Fruit fly (Drosophila melanogaster) whole organism, embryonic: ENCODE results near the gene CG15435.

Source experiments
- Ada2b ChIP-seq: fragments of 200-800 bp; sonication (Bioruptor generic); IDR thresholded peaks from 2 replicates; pipeline ENCODE4 v1.3.6; 2022; ENCODE audit warnings: missing biosample characterization, missing genetic modification characterization
- Awh ChIP-seq: fragments of 200-800 bp; sonication (Bioruptor generic); IDR thresholded peaks from 2 replicates; pipeline ENCODE4, ENCODE4 v1.3.6; 2022; ENCODE audit warnings: missing biosample characterization, missing genetic modification characterization
- B-H2 ChIP-seq: fragments of 200-800 bp; sonication (Bioruptor generic); optimal IDR thresholded peaks from 2 replicates; lab custom pipeline; 2018; ENCODE audit warnings: missing biosample characterization, mild to moderate bottlenecking, missing genetic modification characterization
- Bdp1 ChIP-seq: fragments of 200-800 bp; sonication (Bioruptor generic); optimal IDR thresholded peaks from 3 replicates; lab custom pipeline; 2016; ENCODE audit warnings: missing biosample characterization, missing genetic modification characterization
- CG11723 ChIP-seq: fragments of 200-800 bp; sonication (Bioruptor generic); optimal IDR thresholded peaks from 2 replicates; lab custom pipeline; 2017; ENCODE audit warnings: missing biosample characterization, mild to moderate bottlenecking, missing genetic modification characterization
- CG12219 ChIP-seq: fragments of 200-800 bp; sonication (Bioruptor generic); optimal IDR thresholded peaks from 3 replicates; lab custom pipeline; 2018; ENCODE audit warnings: missing biosample characterization, mild to moderate bottlenecking, missing genetic modification characterization
- CG15479 ChIP-seq: fragments of 200-800 bp; sonication (Bioruptor generic); optimal IDR thresholded peaks from 3 replicates; lab custom pipeline; 2019; ENCODE audit warnings: missing biosample characterization, mild to moderate bottlenecking, missing genetic modification characterization, moderate library complexity
- CG15601 ChIP-seq: fragments of 200-800 bp; sonication (Bioruptor generic); optimal IDR thresholded peaks from 3 replicates; lab custom pipeline; 2019; ENCODE audit warnings: missing biosample characterization, mild to moderate bottlenecking, missing genetic modification characterization, moderate library complexity
- CG18476 ChIP-seq: fragments of 200-800 bp; sonication (Bioruptor generic); optimal IDR thresholded peaks from 2 replicates; lab custom pipeline; 2016; ENCODE audit warnings: missing biosample characterization, mild to moderate bottlenecking, missing genetic modification characterization
- CG32532 ChIP-seq: fragments of 200-800 bp; sonication (Bioruptor generic); IDR thresholded peaks from 2 replicates; pipeline ENCODE4 v1.3.6; 2022; ENCODE audit warnings: missing biosample characterization, missing genetic modification characterization
- CG34224 ChIP-seq: fragments of 200-800 bp; sonication (Bioruptor generic); IDR thresholded peaks from 3 replicates; pipeline ENCODE4 v1.3.6; 2022; ENCODE audit warnings: missing biosample characterization, missing genetic modification characterization; ENCODE audit not compliant: partially characterized antibody
- CG4424 ChIP-seq: fragments of 200-800 bp; sonication (Bioruptor generic); optimal IDR thresholded peaks from 3 replicates; lab custom pipeline; 2016; ENCODE audit warnings: missing biosample characterization, missing genetic modification characterization
- CG4707 ChIP-seq: fragments of 200-800 bp; sonication (Bioruptor generic); optimal IDR thresholded peaks from 2 replicates; lab custom pipeline; 2018; ENCODE audit warnings: missing biosample characterization, mild to moderate bottlenecking, missing genetic modification characterization, moderate library complexity
- CG5953 ChIP-seq: fragments of 200-800 bp; sonication (Bioruptor generic); IDR thresholded peaks from 2 replicates; pipeline ENCODE4 v1.3.6; 2022; ENCODE audit warnings: missing biosample characterization, missing genetic modification characterization
- CG6272 ChIP-seq: fragments of 200-800 bp; sonication (Bioruptor generic); IDR thresholded peaks from 2 replicates; pipeline ENCODE4 v1.3.6; 2022; ENCODE audit warnings: missing biosample characterization, missing genetic modification characterization
- CG6791 ChIP-seq: fragments of 200-800 bp; sonication (Bioruptor generic); IDR thresholded peaks from 3 replicates; pipeline ENCODE4 v1.3.6; 2022; ENCODE audit warnings: missing biosample characterization, missing genetic modification characterization; ENCODE audit not compliant: partially characterized antibody
- CG7963 ChIP-seq: fragments of 200-800 bp; sonication (Bioruptor generic); IDR thresholded peaks from 3 replicates; pipeline ENCODE4 v1.3.6; 2022; ENCODE audit warnings: missing biosample characterization, missing genetic modification characterization; ENCODE audit not compliant: partially characterized antibody
- CG8944 ChIP-seq: fragments of 200-800 bp; sonication (Bioruptor generic); optimal IDR thresholded peaks from 3 replicates; lab custom pipeline; 2016; ENCODE audit warnings: missing biosample characterization, missing genetic modification characterization
- Camta ChIP-seq: fragments of 200-800 bp; sonication (Bioruptor generic); optimal IDR thresholded peaks from 2 replicates; lab custom pipeline; 2016; ENCODE audit warnings: missing biosample characterization, missing genetic modification characterization
- Chrac-16 ChIP-seq: fragments of 200-800 bp; sonication (Bioruptor generic); optimal IDR thresholded peaks from 3 replicates; lab custom pipeline; 2016; ENCODE audit warnings: missing biosample characterization, missing genetic modification characterization
- D19A ChIP-seq: fragments of 200-800 bp; optimal IDR thresholded peaks from 3 replicates; lab custom pipeline; 2019; ENCODE audit warnings: missing biosample characterization, mild to moderate bottlenecking, missing genetic modification characterization, moderate library complexity
- Doc3 ChIP-seq: fragments of 200-800 bp; sonication (Bioruptor generic); IDR thresholded peaks from 3 replicates; pipeline ENCODE4 v1.3.6; 2022; ENCODE audit warnings: missing biosample characterization, missing genetic modification characterization; ENCODE audit not compliant: partially characterized antibody
- Dp ChIP-seq: fragments of 200-800 bp; sonication (Bioruptor generic); optimal IDR thresholded peaks from 2 replicates; lab custom pipeline; 2018; ENCODE audit warnings: missing biosample characterization, mild to moderate bottlenecking, missing genetic modification characterization, moderate library complexity
- H15 ChIP-seq: fragments of 200-800 bp; sonication (Bioruptor generic); IDR thresholded peaks from 3 replicates; pipeline ENCODE4 v1.3.6; 2022; ENCODE audit warnings: missing biosample characterization, missing genetic modification characterization
- HLH4C ChIP-seq: fragments of 200-800 bp; sonication (Bioruptor generic); IDR thresholded peaks from 3 replicates; pipeline ENCODE4 v1.3.6; 2022; ENCODE audit warnings: missing biosample characterization, missing genetic modification characterization; ENCODE audit not compliant: partially characterized antibody
- Lim3 ChIP-seq: fragments of 200-800 bp; sonication (Bioruptor generic); IDR thresholded peaks from 2 replicates; pipeline ENCODE4 v1.3.6; 2022; ENCODE audit warnings: missing biosample characterization, missing genetic modification characterization
- MTF-1 ChIP-seq: fragments of 200-800 bp; sonication (Bioruptor generic); optimal IDR thresholded peaks from 2 replicates; lab custom pipeline; 2018; ENCODE audit warnings: missing biosample characterization, mild to moderate bottlenecking, missing genetic modification characterization, borderline replicate concordance
- Mrtf ChIP-seq: fragments of 200-800 bp; sonication (Bioruptor generic); IDR thresholded peaks from 3 replicates; pipeline ENCODE4 v1.3.6; 2022; ENCODE audit warnings: missing biosample characterization, missing genetic modification characterization
- NC2α ChIP-seq: fragments of 200-800 bp; sonication (Bioruptor generic); optimal IDR thresholded peaks from 2 replicates; lab custom pipeline; 2016; ENCODE audit warnings: missing biosample characterization, missing genetic modification characterization
- Opbp ChIP-seq: fragments of 200-800 bp; sonication (Bioruptor generic); IDR thresholded peaks from 3 replicates; pipeline ENCODE4 v1.3.6; 2022; ENCODE audit warnings: missing biosample characterization, missing genetic modification characterization; ENCODE audit not compliant: partially characterized antibody
- Tbp ChIP-seq: fragments of >200 bp; optimal IDR thresholded peaks from 2 replicates; lab custom pipeline; 2018; ENCODE audit warnings: missing biosample characterization, missing genetic modification characterization
- Vsx1 ChIP-seq: fragments of 200-800 bp; sonication (Bioruptor generic); optimal IDR thresholded peaks from 2 replicates; lab custom pipeline; 2017; ENCODE audit warnings: missing biosample characterization, mild to moderate bottlenecking, missing genetic modification characterization, missing genetic modification reagents
- ab ChIP-seq: fragments of 200-800 bp; sonication (Bioruptor generic); optimal IDR thresholded peaks from 2 replicates; lab custom pipeline; 2016; ENCODE audit warnings: missing biosample characterization, missing genetic modification characterization
- al ChIP-seq: fragments of 200-800 bp; sonication (Bioruptor generic); IDR thresholded peaks from 2 replicates; pipeline ENCODE4 v1.3.6; 2022; ENCODE audit warnings: missing biosample characterization, missing genetic modification characterization
- amos ChIP-seq: fragments of 200-800 bp; sonication (Bioruptor generic); IDR thresholded peaks from 2 replicates; pipeline ENCODE4 v1.3.6; 2022; ENCODE audit warnings: missing biosample characterization, missing genetic modification characterization; ENCODE audit not compliant: partially characterized antibody
- cg ChIP-seq: fragments of 200-800 bp; sonication (Bioruptor generic); optimal IDR thresholded peaks from 3 replicates; lab custom pipeline; 2019; ENCODE audit warnings: missing biosample characterization, mild to moderate bottlenecking, missing genetic modification characterization, moderate library complexity
- chif ChIP-seq, 2 experiments: fragments of 200-800 bp; sonication (Bioruptor generic); optimal IDR thresholded peaks; 3 replicates each; lab custom pipeline; 2016; ENCODE audit warnings: missing biosample characterization in 2 of 2, missing genetic modification characterization in 2 of 2
- croc ChIP-seq: fragments of 200-800 bp; sonication (Bioruptor generic); conservative IDR thresholded peaks from 3 replicates; pipeline ENCODE4 v1.3.6; 2022; ENCODE audit warnings: missing biosample characterization, missing genetic modification characterization
- emc ChIP-seq: fragments of 200-800 bp; sonication (Bioruptor generic); optimal IDR thresholded peaks from 2 replicates; lab custom pipeline; 2016; ENCODE audit warnings: missing biosample characterization, missing genetic modification characterization
- hb ChIP-seq: fragments of 200-800 bp; sonication (Bioruptor generic); IDR thresholded peaks from 3 replicates; pipeline ENCODE4 v1.3.6; 2022; ENCODE audit warnings: missing biosample characterization, missing genetic modification characterization; ENCODE audit not compliant: partially characterized antibody
- hth ChIP-seq: fragments of >200 bp; optimal IDR thresholded peaks from 2 replicates; lab custom pipeline; 2017; ENCODE audit warnings: inconsistent platforms
- knrl ChIP-seq: fragments of 200-800 bp; sonication (Bioruptor generic); IDR thresholded peaks from 3 replicates; pipeline ENCODE4 v1.3.6; 2022; ENCODE audit warnings: missing biosample characterization, missing genetic modification characterization; ENCODE audit not compliant: partially characterized antibody
- nerfin-2 ChIP-seq: fragments of 200-800 bp; sonication (Bioruptor generic); IDR thresholded peaks from 2 replicates; pipeline ENCODE4 v1.3.6; 2022; ENCODE audit warnings: missing biosample characterization, missing genetic modification characterization; ENCODE audit not compliant: partially characterized antibody
- pho ChIP-seq: fragments of 200-800 bp; sonication (Bioruptor generic); optimal IDR thresholded peaks from 2 replicates; lab custom pipeline; 2016; ENCODE audit warnings: missing biosample characterization, missing genetic modification characterization
- ranshi ChIP-seq: fragments of 200-800 bp; sonication (Bioruptor generic); IDR thresholded peaks from 2 replicates; pipeline ENCODE4 v1.3.6; 2022; ENCODE audit warnings: missing biosample characterization, missing genetic modification characterization
- sisA ChIP-seq: fragments of 200-800 bp; sonication (Bioruptor generic); IDR thresholded peaks from 2 replicates; pipeline ENCODE4 v1.3.6; 2022; ENCODE audit warnings: missing biosample characterization, missing genetic modification characterization
- slbo ChIP-seq: fragments of 200-800 bp; sonication (Bioruptor generic); IDR thresholded peaks from 2 replicates; pipeline ENCODE4 v1.3.6; 2022; ENCODE audit warnings: missing biosample characterization, missing genetic modification characterization
- ttk ChIP-seq: fragments of 200-800 bp; sonication (Bioruptor generic); IDR thresholded peaks from 2 replicates; pipeline ENCODE4 v2.1.2; 2022; ENCODE audit warnings: missing biosample characterization, missing genetic modification characterization
- tup ChIP-seq: fragments of 200-800 bp; sonication (Bioruptor generic); optimal IDR thresholded peaks from 2 replicates; lab custom pipeline; 2016; ENCODE audit warnings: missing biosample characterization, mild to moderate bottlenecking, missing genetic modification characterization, moderate library complexity
- tx ChIP-seq: fragments of 200-800 bp; sonication (Bioruptor generic); optimal IDR thresholded peaks from 2 replicates; lab custom pipeline; 2016; ENCODE audit warnings: missing biosample characterization, missing genetic modification characterization
- zfh2 ChIP-seq: fragments of 200-800 bp; sonication (Bioruptor generic); optimal IDR thresholded peaks from 2 replicates; lab custom pipeline; 2016; ENCODE audit warnings: missing biosample characterization, missing genetic modification characterization

The CG15435 gene

DNA sequence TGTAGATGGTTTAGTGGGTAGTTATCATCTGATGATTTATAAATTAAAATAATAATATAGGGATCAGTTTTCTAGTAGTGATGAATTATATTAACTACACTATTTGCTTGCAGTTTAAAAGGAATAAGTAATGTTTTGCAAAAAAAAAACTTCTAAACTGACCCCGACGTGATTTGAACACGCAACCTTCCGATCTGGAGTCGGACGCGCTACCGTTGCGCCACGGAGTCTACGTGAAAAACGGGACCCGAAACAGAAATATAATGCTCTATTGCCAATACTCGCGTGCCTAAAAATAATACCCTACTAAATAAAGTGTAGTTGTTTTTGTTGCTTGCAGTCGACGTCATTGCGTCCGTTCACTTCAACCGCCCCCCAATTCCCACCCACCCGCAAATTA lies 40.7 kb upstream of the CG15435 start (continued):
- TF ChIP-seq CG5953 (no peak), CG4424 (GFP tag; lab: Kevin White, UChicago) (no peak), CG4707 (GFP tag; lab: Kevin White, UChicago) (no peak), Bdp1 (GFP tag; lab: Kevin White, UChicago) (peak; percentile 93), Opbp (peak; percentile 69; the same call in 2 of the 3 replicates), al (GFP tag; lab: Robert Waterston, UW) (no peak), CG15479 (GFP tag; lab: Kevin White, UChicago) (peak; percentile 24), hth (lab: Kevin White, UChicago) (no peak), slbo (0 out of 2 replicates have a peak, but pooled peaks have one; percentile 4), MTF-1 (no peak), zfh2 (no peak), Camta (no peak), ab (GFP tag; lab: Kevin White, UChicago) (no peak), Dp (GFP tag; lab: Kevin White, UChicago) (no peak), CG6272 (GFP tag; lab: Robert Waterston, UW) (no peak), hb (peak; percentile 50; the same call in 1 of the 3 replicates), CG15601 (tag; lab: Kevin White, UChicago) (no peak), B-H2 (GFP tag; lab: Kevin White, UChicago) (no peak), Doc3 (GFP tag; lab: Robert Waterston, UW) (0 out of 3 replicates have a peak, but pooled peaks have one; percentile 22), HLH4C (GFP tag; lab: Robert Waterston, UW) (peak; percentile 68), CG34224 (GFP tag; lab: Robert Waterston, UW) (0 out of 3 replicates have a peak, but pooled peaks have one; percentile 35), ranshi (GFP tag; lab: Robert Waterston, UW) (no peak), pho (GFP tag; lab: Kevin White, UChicago) (no peak), CG18476 (GFP tag; lab: Kevin White, UChicago) (no peak), CG11723 (GFP tag; lab: Kevin White, UChicago) (no peak), sisA (no peak), CG6791 (GFP tag; lab: Robert Waterston, UW) (peak; percentile 77), chif (GFP tag; optimal IDR thresholded peaks at IDR 0.05; lab: Kevin White, UChicago) (no peak), Chrac-16 (GFP tag; lab: Kevin White, UChicago) (no peak), Ada2b (GFP tag; lab: Robert Waterston, UW) (no peak), croc (GFP tag; lab: Robert Waterston, UW) (no peak), nerfin-2 (GFP tag; lab: Robert Waterston, UW) (peak; percentile 46; the same call in 1 of the 2 replicates), cg (GFP tag; lab: Kevin White, UChicago) (no peak), H15 (GFP tag; lab: Robert Waterston, UW) (no peak), amos (GFP tag; lab: Robert Waterston, UW) (peak; percentile 67; the same call in 1 of the 2 replicates), Lim3 (GFP tag; lab: Robert Waterston, UW) (no peak), CG12219 (GFP tag; lab: Kevin White, UChicago) (no peak), Vsx1 (GFP tag; lab: Kevin White, UChicago) (no peak), CG7963 (peak; percentile 51; the same call in 2 of the 3 replicates), Mrtf (no peak), D19A (tag; lab: Kevin White, UChicago) (peak; percentile 22), Tbp (no peak), tx (GFP tag; lab: Kevin White, UChicago) (no peak), CG32532 (GFP tag; lab: Robert Waterston, UW) (no peak), CG8944 (GFP tag; lab: Kevin White, UChicago) (no peak), tup (GFP tag; lab: Kevin White, UChicago) (no peak), NC2α (GFP tag; lab: Kevin White, UChicago) (no peak), ttk (GFP tag; lab: Robert Waterston, UW) (no peak), Awh (GFP tag; lab: Robert Waterston, UW) (no peak), knrl (GFP tag; lab: Robert Waterston, UW) (peak; percentile 42; the same call in 1 of the 3 replicates), emc (GFP tag; lab: Kevin White, UChicago) (no peak)
